Worm (Caenorhabditis elegans) whole organism, young adult: ENCODE measurements around the gene C40H5.2.
A peak's percentile ranks its signal among the peaks of the same experiment; 100 is the strongest.

Experiments used
- C17E4.6 ChIP-seq: fragments of 200-800 bp; sonication (Bioruptor generic); IDR thresholded peaks from 2 replicates; pipeline ENCODE4 v1.3.6; 2022; ENCODE audit warnings: missing genetic modification reagents, missing genetic modification characterization, missing compliant biosample characterization
- F10E7.11 ChIP-seq: sonication (generic microtip); optimal IDR thresholded peaks from 2 replicates; lab custom pipeline; 2017; ENCODE audit warnings: mild to moderate bottlenecking, missing genetic modification characterization, moderate library complexity, missing compliant biosample characterization
- F22D6.2 ChIP-seq: sonication (generic microtip); optimal IDR thresholded peaks from 2 replicates; lab custom pipeline; 2016; ENCODE audit warnings: mild to moderate bottlenecking, missing genetic modification characterization, missing compliant biosample characterization
- F49E8.2 ChIP-seq: sonication (generic microtip); optimal IDR thresholded peaks from 3 replicates; lab custom pipeline; 2017; ENCODE audit warnings: missing genetic modification characterization, mild to moderate bottlenecking, missing compliant biosample characterization, antibody characterized with exemption, moderate library complexity; ENCODE audit not compliant: insufficient read depth
- K12H6.12 ChIP-seq: fragments of 200-800 bp; sonication (Bioruptor generic); optimal IDR thresholded peaks from 2 replicates; lab custom pipeline; 2018; ENCODE audit warnings: mild to moderate bottlenecking, missing genetic modification characterization, missing compliant biosample characterization
- Y67H2A.10 ChIP-seq: fragments of 200-800 bp; sonication (Bioruptor generic); conservative IDR thresholded peaks from 2 replicates; pipeline ENCODE4 v1.3.6; 2022; ENCODE audit warnings: missing genetic modification reagents, missing genetic modification characterization, missing compliant biosample characterization
- ZK185.1 ChIP-seq: sonication (generic microtip); optimal IDR thresholded peaks from 2 replicates; lab custom pipeline; 2016; ENCODE audit warnings: mild to moderate bottlenecking, missing genetic modification characterization, missing compliant biosample characterization; ENCODE audit not compliant: poor library complexity, severe bottlenecking
- akir-1 ChIP-seq: fragments of 200-800 bp; sonication (Bioruptor generic); optimal IDR thresholded peaks from 2 replicates; lab custom pipeline; 2018; ENCODE audit warnings: mild to moderate bottlenecking, missing genetic modification characterization, moderate library complexity, missing compliant biosample characterization
- ama-1 ChIP-seq, 3 experiments: fragments of 150-350 bp in 1 of 3; sonication (generic microtip) in 2 of 3; optimal IDR thresholded peaks; 2 replicates each; lab custom pipeline; 2014 to 2018; ENCODE audit warnings: missing biosample characterization in 2 of 3, missing genetic modification characterization in 2 of 3, missing genetic modification reagents in 2 of 3
- aptf-2 ChIP-seq: fragments of 200-800 bp; sonication (Bioruptor generic); conservative IDR thresholded peaks from 2 replicates; pipeline ENCODE4 v1.3.6; 2022; ENCODE audit warnings: missing genetic modification reagents, missing genetic modification characterization, missing compliant biosample characterization
- atf-7 ChIP-seq: sonication (generic microtip); optimal IDR thresholded peaks from 2 replicates; lab custom pipeline; 2017; ENCODE audit warnings: mild to moderate bottlenecking, missing genetic modification characterization, missing compliant biosample characterization
- athp-1 ChIP-seq: sonication (generic microtip); optimal IDR thresholded peaks from 2 replicates; lab custom pipeline; 2017; ENCODE audit warnings: mild to moderate bottlenecking, missing genetic modification characterization, missing compliant biosample characterization
- bed-1 ChIP-seq: fragments of 200-800 bp; sonication (Bioruptor generic); IDR thresholded peaks from 2 replicates; pipeline ENCODE4 v1.3.6; 2022; ENCODE audit warnings: missing genetic modification reagents, missing genetic modification characterization, missing compliant biosample characterization
- bed-2 ChIP-seq: fragments of 200-800 bp; sonication (Bioruptor generic); IDR thresholded peaks from 2 replicates; pipeline ENCODE4 v1.3.6; 2022; ENCODE audit warnings: missing genetic modification reagents, missing genetic modification characterization, missing compliant biosample characterization
- cebp-1 ChIP-seq, 2 experiments: fragments of 200-800 bp in 1 of 2; sonication (Bioruptor generic) in 1 of 2; sonication (generic microtip) in 1 of 2; IDR thresholded peaks in 1 of 2; optimal IDR thresholded peaks in 1 of 2; 2 replicates each; pipeline versions ENCODE4 v1.3.6 to Lab custom; 2017 to 2022; ENCODE audit warnings: missing compliant biosample characterization in 2 of 2, missing genetic modification characterization in 2 of 2, mild to moderate bottlenecking in 1 of 2, missing genetic modification reagents in 1 of 2, moderate library complexity in 1 of 2
- cebp-2 ChIP-seq: fragments of 200-800 bp; sonication (Bioruptor generic); IDR thresholded peaks from 2 replicates; pipeline ENCODE4 v1.3.6; 2022; ENCODE audit warnings: missing genetic modification characterization, missing compliant biosample characterization
- ceh-58 ChIP-seq: fragments of 200-800 bp; sonication (Bioruptor generic); IDR thresholded peaks from 2 replicates; pipeline ENCODE4 v1.3.6; 2022; ENCODE audit warnings: missing genetic modification characterization, missing compliant biosample characterization
- ceh-91 ChIP-seq: fragments of 200-800 bp; sonication (Bioruptor generic); IDR thresholded peaks from 2 replicates; pipeline ENCODE4 v1.3.6; 2022; ENCODE audit warnings: missing genetic modification reagents, missing genetic modification characterization, missing compliant biosample characterization
- dpl-1 ChIP-seq: fragments of 150-350 bp; optimal IDR thresholded peaks from 2 replicates; lab custom pipeline; 2014; ENCODE audit warnings: missing biosample characterization, missing genetic modification reagents, missing genetic modification characterization
- egl-44 ChIP-seq: fragments of 200-800 bp; sonication (Bioruptor generic); IDR thresholded peaks from 2 replicates; pipeline ENCODE4 v1.3.6; 2022; ENCODE audit warnings: missing genetic modification reagents, missing genetic modification characterization, missing compliant biosample characterization
- hsf-1 ChIP-seq: fragments of 200-800 bp; sonication (Bioruptor generic); IDR thresholded peaks from 2 replicates; pipeline ENCODE4 v1.3.6; 2022; ENCODE audit warnings: missing genetic modification reagents, missing genetic modification characterization, missing compliant biosample characterization
- lin-54 ChIP-seq: fragments of 200-800 bp; sonication (Bioruptor generic); optimal IDR thresholded peaks from 2 replicates; lab custom pipeline; 2018; ENCODE audit warnings: mild to moderate bottlenecking, missing genetic modification characterization, missing compliant biosample characterization
- lir-1 ChIP-seq: fragments of 200-800 bp; sonication (Bioruptor generic); conservative IDR thresholded peaks from 2 replicates; pipeline ENCODE4 v1.3.6; 2022; ENCODE audit warnings: missing genetic modification reagents, missing genetic modification characterization, missing compliant biosample characterization
- madf-3 ChIP-seq: fragments of 200-800 bp; sonication (Bioruptor generic); IDR thresholded peaks from 2 replicates; pipeline ENCODE4 v1.3.6; 2022; ENCODE audit warnings: missing genetic modification reagents, missing genetic modification characterization, missing compliant biosample characterization
- mcd-1 ChIP-seq: fragments of 200-800 bp; sonication (Bioruptor generic); IDR thresholded peaks from 2 replicates; pipeline ENCODE4 v1.3.6; 2022; ENCODE audit warnings: missing genetic modification reagents, missing genetic modification characterization, missing compliant biosample characterization
- mes-4 ChIP-seq: sonication (generic microtip); optimal IDR thresholded peaks from 2 replicates; lab custom pipeline; 2016; ENCODE audit warnings: missing genotype, missing genetic modification characterization, missing compliant biosample characterization
- mxl-1 ChIP-seq: sonication (generic microtip); optimal IDR thresholded peaks from 2 replicates; lab custom pipeline; 2016; ENCODE audit warnings: missing genetic modification characterization, missing compliant biosample characterization
- nfya-1 ChIP-seq: sonication (generic microtip); optimal IDR thresholded peaks from 2 replicates; lab custom pipeline; 2017; ENCODE audit warnings: antibody characterized with exemption, missing compliant biosample characterization, missing genetic modification characterization, borderline replicate concordance; ENCODE audit not compliant: insufficient read depth
- nhr-179 ChIP-seq: sonication (generic microtip); optimal IDR thresholded peaks from 2 replicates; lab custom pipeline; 2016; ENCODE audit warnings: mild to moderate bottlenecking, missing genetic modification characterization, missing compliant biosample characterization
- nhr-80 ChIP-seq: sonication (generic microtip); optimal IDR thresholded peaks from 2 replicates; lab custom pipeline; 2016; ENCODE audit warnings: missing genetic modification characterization, missing compliant biosample characterization
- pbrm-1 ChIP-seq: fragments of 200-800 bp; sonication (Bioruptor generic); IDR thresholded peaks from 2 replicates; pipeline ENCODE4 v1.3.6; 2022; ENCODE audit warnings: missing genetic modification reagents, missing genetic modification characterization, missing compliant biosample characterization
- pha-4 ChIP-seq: fragments of 150-350 bp; sonication (generic microtip); optimal IDR thresholded peaks from 2 replicates; lab custom pipeline; 2014; ENCODE audit warnings: missing biosample characterization, missing genetic modification reagents, missing genetic modification characterization
- repo-1 ChIP-seq: sonication (generic microtip); optimal IDR thresholded peaks from 2 replicates; lab custom pipeline; 2017; ENCODE audit warnings: mild to moderate bottlenecking, missing genetic modification characterization, missing compliant biosample characterization
- rpc-1 ChIP-seq, 2 experiments: fragments of 150-350 bp in 1 of 2; sonication (generic microtip) in 1 of 2; optimal IDR thresholded peaks; 2 replicates each; lab custom pipeline; 2014 to 2018; ENCODE audit warnings: missing biosample characterization in 1 of 2, missing genetic modification characterization in 1 of 2, missing genetic modification reagents in 1 of 2, missing genotype in 1 of 2
- snpc-4 ChIP-seq, 5 experiments: fragments of 150-350 bp in 1 of 5; sonication (generic microtip) in 4 of 5; optimal IDR thresholded peaks; 2 replicates each; lab custom pipeline; 2014 to 2018; ENCODE audit warnings: missing genetic modification characterization in 5 of 5, missing biosample characterization in 3 of 5, antibody characterized with exemption in 2 of 5, mild to moderate bottlenecking in 2 of 5, missing compliant biosample characterization in 2 of 5, missing genotype in 2 of 5, moderate library complexity in 2 of 5, missing genetic modification reagents in 1 of 5
- somi-1 ChIP-seq: fragments of 200-800 bp; sonication (Bioruptor generic); optimal IDR thresholded peaks from 2 replicates; lab custom pipeline; 2018; ENCODE audit warnings: mild to moderate bottlenecking, missing genetic modification characterization, missing compliant biosample characterization
- xnd-1 ChIP-seq: sonication (generic microtip); optimal IDR thresholded peaks from 2 replicates; lab custom pipeline; 2016; ENCODE audit warnings: missing genotype, missing genetic modification reagents, missing genetic modification characterization, missing compliant biosample characterization
- ztf-3 ChIP-seq: fragments of 200-800 bp; sonication (Bioruptor generic); optimal IDR thresholded peaks from 2 replicates; lab custom pipeline; 2018; ENCODE audit warnings: mild to moderate bottlenecking, missing genetic modification characterization, missing compliant biosample characterization

C40H5.2 gene

DNA sequence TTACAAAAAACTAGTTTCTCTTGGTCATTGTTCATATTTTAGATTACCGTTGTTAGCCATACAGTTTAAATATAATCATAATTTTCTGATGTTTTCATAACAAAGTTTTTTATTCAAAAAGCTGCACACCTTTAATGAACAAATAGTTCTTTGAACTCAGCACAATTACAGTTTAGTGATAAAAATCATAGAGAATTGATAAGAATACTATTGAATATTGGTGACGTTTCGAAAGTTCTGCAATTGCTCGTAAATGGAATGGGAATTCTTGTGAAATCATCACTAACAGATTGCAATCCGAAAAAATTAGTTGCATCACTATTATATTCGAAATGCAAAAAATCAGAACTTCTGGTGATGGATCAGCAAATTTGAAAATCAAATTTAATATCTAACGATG lies 11.8 kb upstream of the C40H5.2 start:
- TF ChIP-seq akir-1 (GFP tag; lab: Kevin White, UChicago) (no peak), nhr-80 (tag; lab: Kevin White, UChicago) (peak; percentile 4)

DNA sequence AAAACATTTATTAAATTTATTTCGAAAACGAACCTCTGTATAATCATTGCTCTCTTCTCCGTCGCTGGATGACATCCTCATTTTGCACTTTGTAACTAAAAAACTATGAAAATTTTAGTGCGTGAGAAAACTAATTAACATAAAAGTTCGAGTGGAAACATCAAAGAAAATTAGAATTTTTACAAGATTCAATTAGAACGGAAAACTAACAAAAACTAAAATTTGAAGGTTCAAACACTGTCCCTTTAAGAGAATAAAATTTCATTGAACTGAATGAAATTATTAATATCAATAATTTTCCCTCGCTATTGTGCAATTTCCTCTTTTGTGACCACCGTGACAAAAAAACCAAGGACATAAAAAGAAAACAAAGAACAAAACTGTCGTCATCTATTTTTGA lies 8.8 kb upstream of the C40H5.2 start, which contains the start of gene D1053.3:
TSS of gene D1053.3 (minus strand) at position 101 of the 400 bp plus-strand sequence.
- TF ChIP-seq repo-1 (tag; lab: Kevin White, UChicago) (no peak), F22D6.2 (tag; lab: Kevin White, UChicago) (no peak), mxl-1 (no peak), xnd-1 (tag; lab: Kevin White, UChicago) (no peak), madf-3 (GFP tag; lab: Robert Waterston, UW) (no peak), nfya-1 (tag; lab: Kevin White, UChicago) (no peak), ceh-58 (GFP tag; lab: Robert Waterston, UW) (no peak), pbrm-1 (GFP tag; lab: Robert Waterston, UW) (no peak), F10E7.11 (no peak), cebp-2 (GFP tag; lab: Robert Waterston, UW) (no peak), egl-44 (GFP tag; lab: Robert Waterston, UW) (no peak), Y67H2A.10 (no peak), dpl-1 (no peak), rpc-1 (optimal IDR thresholded peaks at IDR 0.05; lab: Kevin White, UChicago) (no peak), rpc-1 (tag; optimal IDR thresholded peaks at IDR 0.05; lab: Kevin White, UChicago) (no peak), hsf-1 (GFP tag; lab: Robert Waterston, UW) (no peak), mes-4 (tag; lab: Kevin White, UChicago) (no peak), mcd-1 (GFP tag; lab: Robert Waterston, UW) (no peak)
- TF ChIP-seq, all 124 proteins: peak for 0

DNA sequence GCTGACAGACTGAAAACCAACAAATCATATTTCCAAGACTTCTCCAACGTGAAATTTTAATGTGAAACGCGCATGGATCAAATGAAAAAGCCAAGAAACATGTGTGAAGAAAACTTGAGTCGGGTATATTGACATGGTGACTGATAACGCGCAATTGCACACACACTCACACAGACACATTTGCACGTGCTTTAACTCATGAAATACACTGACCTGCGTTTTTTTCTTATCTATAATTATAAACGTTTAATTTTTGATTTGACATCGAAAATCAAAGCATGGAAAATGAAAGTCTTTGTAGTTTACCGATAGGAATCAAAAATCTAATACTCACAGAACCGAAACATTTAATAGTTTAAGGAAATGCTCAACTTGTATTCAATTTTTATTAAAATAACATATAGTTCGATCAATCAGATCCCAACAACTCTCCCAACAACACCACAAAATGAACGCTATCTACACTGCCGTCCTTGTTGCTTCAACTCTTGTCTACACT lies 7.2 kb upstream of the C40H5.2 start, which contains the start of gene nspa-9:
TSS of gene nspa-9 (plus strand) at position 449 of the 499 bp plus-strand sequence.
- TF ChIP-seq pha-4 (tag; lab: Kevin White, UChicago) (peak; percentile 38), C17E4.6 (GFP tag; lab: Robert Waterston, UW) (no peak), Y67H2A.10 (no peak), nhr-80 (tag; lab: Kevin White, UChicago) (peak; percentile 86), atf-7 (tag; lab: Kevin White, UChicago) (peak; percentile 9)
- TF ChIP-seq, all 124 proteins: peak for 3

ce11 chrX:11743723-11744122 lies 2.2 kb upstream of the C40H5.2 start:
- TF ChIP-seq athp-1: no peak
- TF ChIP-seq K12H6.12 (tag; lab: Kevin White, UChicago): no peak

ce11 chrX:11752289-11752688 lies 6.4 kb downstream of the C40H5.2 start:
- TF ChIP-seq bed-1 (GFP tag; lab: Robert Waterston, UW) (no peak), lir-1 (GFP tag; lab: Robert Waterston, UW) (no peak), pbrm-1 (GFP tag; lab: Robert Waterston, UW) (no peak), ZK185.1 (no peak), bed-2 (GFP tag; lab: Robert Waterston, UW) (no peak), somi-1 (no peak), mxl-1 (no peak), ama-1 (optimal IDR thresholded peaks at IDR 0.05; lab: Kevin White, UChicago) (no peak), ama-1 (GFP tag; optimal IDR thresholded peaks at IDR 0.05; lab: Kevin White, UChicago) (no peak), snpc-4 (GFP tag; optimal IDR thresholded peaks at IDR 0.05; lab: Kevin White, UChicago) (no peak), snpc-4 (tag; optimal IDR thresholded peaks at IDR 0.05; lab: Kevin White, UChicago) (no peak), ceh-91 (GFP tag; lab: Robert Waterston, UW) (no peak), aptf-2 (GFP tag; lab: Robert Waterston, UW) (no peak), cebp-1 (GFP tag; IDR thresholded peaks at IDR 0.05; lab: Robert Waterston, UW) (no peak), cebp-1 (tag; optimal IDR thresholded peaks at IDR 0.05; lab: Kevin White, UChicago) (no peak), F49E8.2 (tag; lab: Kevin White, UChicago) (no peak), lin-54 (GFP tag; lab: Kevin White, UChicago) (no peak), ztf-3 (no peak), nhr-179 (tag; lab: Kevin White, UChicago) (no peak)
